Worm (Caenorhabditis elegans) whole organism, young adult: ENCODE data around the gene F08D12.2.

Experiments used
- F10E7.11 ChIP-seq: sonication (generic microtip); optimal IDR thresholded peaks from 2 replicates; lab custom pipeline; 2017; ENCODE audit warnings: mild to moderate bottlenecking, missing genetic modification characterization, moderate library complexity, missing compliant biosample characterization
- F33H1.4 ChIP-seq: fragments of 200-800 bp; sonication (Bioruptor generic); IDR thresholded peaks from 2 replicates; pipeline ENCODE4 v1.3.6; 2022; ENCODE audit warnings: missing genetic modification reagents, missing genetic modification characterization, missing compliant biosample characterization
- die-1 ChIP-seq: sonication (generic microtip); optimal IDR thresholded peaks from 2 replicates; lab custom pipeline; 2016; ENCODE audit warnings: missing genotype, mild to moderate bottlenecking, missing genetic modification characterization, missing compliant biosample characterization
- gei-17 ChIP-seq: fragments of 200-800 bp; sonication (Bioruptor generic); optimal IDR thresholded peaks from 2 replicates; lab custom pipeline; 2018; ENCODE audit warnings: mild to moderate bottlenecking, missing genetic modification characterization, missing compliant biosample characterization
- madf-10 ChIP-seq: sonication (generic microtip); optimal IDR thresholded peaks from 2 replicates; lab custom pipeline; 2016; ENCODE audit warnings: mild to moderate bottlenecking, missing genetic modification characterization, missing compliant biosample characterization
- mxl-1 ChIP-seq: sonication (generic microtip); optimal IDR thresholded peaks from 2 replicates; lab custom pipeline; 2016; ENCODE audit warnings: missing genetic modification characterization, missing compliant biosample characterization
- nhr-80 ChIP-seq: sonication (generic microtip); optimal IDR thresholded peaks from 2 replicates; lab custom pipeline; 2016; ENCODE audit warnings: missing genetic modification characterization, missing compliant biosample characterization

DNA sequence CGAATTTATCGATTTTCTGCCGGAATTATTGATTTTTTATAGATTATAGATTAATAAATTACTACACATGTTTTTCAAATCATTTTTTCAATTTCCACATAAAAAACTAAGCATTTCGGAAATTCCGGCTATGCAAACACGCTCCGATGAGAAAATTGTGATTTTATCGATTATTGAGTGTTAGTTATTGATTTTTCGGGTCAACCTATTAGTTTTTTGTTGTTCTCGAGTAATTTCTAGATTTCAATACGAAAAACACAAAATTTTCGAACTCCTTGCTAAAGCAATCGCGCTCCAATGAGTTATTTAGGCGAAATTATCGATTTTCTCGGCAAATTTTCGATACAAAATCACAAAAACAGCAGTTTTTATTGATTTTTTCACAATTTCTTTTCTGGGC lies 14.0 kb downstream of the F08D12.2 start:
- TF ChIP-seq madf-10 (no peak), F10E7.11 (tag; lab: Kevin White, UChicago) (no peak), F33H1.4 (GFP tag; lab: Robert Waterston, UW) (no peak), nhr-80 (tag; lab: Kevin White, UChicago) (no peak), gei-17 (GFP tag; lab: Kevin White, UChicago) (no peak), die-1 (tag; lab: Kevin White, UChicago) (no peak), mxl-1 (tag; lab: Kevin White, UChicago) (no peak)
